Worm (Caenorhabditis elegans): ENCODE data around the gene argk-1.

The argk-1 gene

DNA sequence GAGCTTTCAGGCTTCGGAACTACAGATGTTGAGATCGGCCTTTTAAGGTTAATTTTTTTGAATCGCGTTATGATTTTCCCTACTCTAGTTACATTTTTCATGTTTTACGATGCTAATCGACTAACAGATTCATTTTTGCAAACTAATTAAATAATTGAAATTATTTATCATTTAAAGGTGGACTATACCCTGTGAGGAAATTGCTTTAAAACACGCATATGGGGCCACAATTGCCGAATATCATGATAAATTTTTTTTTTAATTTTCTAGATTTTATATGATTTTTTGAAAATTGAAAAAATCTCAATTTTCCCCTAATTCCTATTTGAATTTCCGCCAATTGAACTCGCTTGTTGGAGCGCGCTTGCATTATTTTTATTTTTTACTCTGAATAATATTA, 41.7 kb upstream of the argk-1 start, which contains the start of gene fbxa-100:
Gene fbxa-100 (minus strand): TSS at position 101 of the 400 bp plus-strand sequence.
- TF ChIP-seq hlh-13 (GFP tag; optimal IDR thresholded peaks at IDR 0.05) (no peak), lin-11 (tag; optimal IDR thresholded peaks at IDR 0.05) (no peak), pag-3 (tag; optimal IDR thresholded peaks at IDR 0.05; ENCODE audit: borderline replicate concordance) (no peak), C38D4.7 (GFP tag; optimal IDR thresholded peaks at IDR 0.05) (no peak), K09A11.1 (tag; optimal IDR thresholded peaks at IDR 0.05; ENCODE audit: insufficient read depth) (no peak), unc-55 (GFP tag; optimal IDR thresholded peaks at IDR 0.05) (no peak), mec-3 (tag; optimal IDR thresholded peaks at IDR 0.05; ENCODE audit: borderline replicate concordance) (no peak), pros-1 (tag; optimal IDR thresholded peaks at IDR 0.05) (no peak), gmeb-2 (tag; optimal IDR thresholded peaks at IDR 0.05) (no peak), fax-1 (tag; optimal IDR thresholded peaks at IDR 0.05) (no peak)

ce11 chrV:16062788-16063187, 40.9 kb upstream of the argk-1 start, which contains the start of gene F14H3.14:
F14H3.14 (minus strand) TSS chrV:16062888.
- TF ChIP-seq nhr-232 (tag; optimal IDR thresholded peaks at IDR 0.05) (no peak), ets-4 (tag; optimal IDR thresholded peaks at IDR 0.05) (no peak), ttx-3 (tag; optimal IDR thresholded peaks at IDR 0.05) (no peak), gmeb-2 (tag; optimal IDR thresholded peaks at IDR 0.05) (no peak), T23F11.4 (GFP tag; optimal IDR thresholded peaks at IDR 0.05) (no peak), sdc-2 (tag; optimal IDR thresholded peaks at IDR 0.05) (no peak), ref-2 (tag; optimal IDR thresholded peaks at IDR 0.05) (no peak), unc-3 (GFP tag; conservative IDR thresholded peaks at IDR 0.05) (no peak), unc-3 (tag; optimal IDR thresholded peaks at IDR 0.05) (no peak), fkh-6 (tag; optimal IDR thresholded peaks at IDR 0.05) (no peak), sox-2 (GFP tag; IDR thresholded peaks at IDR 0.05) (no peak), hlh-13 (GFP tag; optimal IDR thresholded peaks at IDR 0.05) (no peak), pqm-1 (tag; optimal IDR thresholded peaks at IDR 0.05) (no peak)

- TF ChIP-seq ama-1 (optimal IDR thresholded peaks at IDR 0.05) (no peak), nhr-232 (tag; optimal IDR thresholded peaks at IDR 0.05) (no peak), hlh-15 (tag; optimal IDR thresholded peaks at IDR 0.05) (no peak), elt-2 (tag; optimal IDR thresholded peaks at IDR 0.05) (peak; percentile 4), lim-6 (tag; optimal IDR thresholded peaks at IDR 0.05) (no peak)
Measured at ce11 chrV:16068938-16069337, 34.8 kb upstream of the argk-1 start, which contains the start of gene cyp-35D1. cyp-35D1 (plus strand) TSS chrV:16069238.

ce11 chrV:16071167-16071566, 32.5 kb upstream of the argk-1 start, which contains the start of gene nhr-176:
nhr-176 (plus strand) TSS chrV:16071325.
- TF ChIP-seq mec-3 (tag; optimal IDR thresholded peaks at IDR 0.05; ENCODE audit: borderline replicate concordance) (no peak), elt-2 (tag; optimal IDR thresholded peaks at IDR 0.05) (peak; percentile 52)

ce11 chrV:16073856-16074255, 29.8 kb upstream of the argk-1 start, which contains the start of gene srj-10:
srj-10 (minus strand) TSS chrV:16073956.
- no peak for TF ChIP-seq hlh-6 (tag; optimal IDR thresholded peaks at IDR 0.05)
- no peak for TF ChIP-seq ceh-18 (tag; optimal IDR thresholded peaks at IDR 0.05)
- TF ChIP-seq dve-1 (tag; optimal IDR thresholded peaks at IDR 0.05): no peak

- TF ChIP-seq C08G9.2 (tag; optimal IDR thresholded peaks at IDR 0.05) (no peak), odd-2 (tag; optimal IDR thresholded peaks at IDR 0.05) (no peak), unc-86 (tag; optimal IDR thresholded peaks at IDR 0.05) (no peak), syd-9 (tag; optimal IDR thresholded peaks at IDR 0.05) (no peak), K09A11.1 (tag; optimal IDR thresholded peaks at IDR 0.05; ENCODE audit: insufficient read depth) (no peak), ceh-31 (tag; optimal IDR thresholded peaks at IDR 0.05) (no peak), unc-55 (GFP tag; optimal IDR thresholded peaks at IDR 0.05) (no peak), F13H6.1 (tag; optimal IDR thresholded peaks at IDR 0.05) (no peak), dmd-4 (tag; optimal IDR thresholded peaks at IDR 0.05; ENCODE audit: borderline replicate concordance) (no peak), ceh-6 (GFP tag; optimal IDR thresholded peaks at IDR 0.05) (no peak), ceh-18 (tag; optimal IDR thresholded peaks at IDR 0.05) (no peak), ttx-3 (tag; optimal IDR thresholded peaks at IDR 0.05) (no peak), nfya-1 (tag; optimal IDR thresholded peaks at IDR 0.05) (no peak), fkh-10 (GFP tag; optimal IDR thresholded peaks at IDR 0.05) (no peak)
Measured at ce11 chrV:16075250-16075709, 28.4 kb upstream of the argk-1 start, which contains the start of the genes F14H3.12 and srj-29. F14H3.12 (minus strand) TSS chrV:16075323. srj-29 (plus strand) TSS chrV:16075659.
